Fruit fly (Drosophila melanogaster): ENCODE data around the gene Atac1.

The Atac1 gene

DNA sequence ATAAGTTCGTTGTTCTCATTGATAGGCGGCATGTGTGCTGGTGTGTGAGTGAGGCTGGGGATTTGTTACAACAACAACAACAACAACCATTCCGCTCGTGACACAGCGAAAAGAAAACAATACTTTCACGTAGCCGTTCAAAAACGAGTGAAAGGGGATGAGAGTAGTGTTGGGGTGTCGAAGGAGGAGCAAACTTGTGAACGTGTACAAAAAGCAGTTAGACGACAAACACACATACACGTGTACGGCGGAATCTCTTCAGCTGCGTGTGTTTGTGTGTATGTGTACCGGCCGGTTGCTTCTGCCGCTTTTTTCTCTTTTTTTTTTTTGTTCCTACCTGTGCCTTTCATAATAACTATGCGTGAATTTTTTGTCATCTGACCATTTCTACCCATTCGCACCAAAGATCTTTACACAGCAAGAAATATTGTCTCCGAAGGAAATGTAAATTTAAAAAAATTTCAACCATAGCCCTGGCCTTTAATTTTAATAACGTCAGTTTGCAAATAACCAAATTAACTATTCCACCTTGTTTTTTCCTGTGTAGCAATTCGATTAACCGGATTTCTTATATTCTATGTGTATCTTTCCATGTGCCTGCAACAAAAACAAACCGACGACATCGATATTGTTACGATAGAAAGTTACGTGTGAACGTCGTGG, 37.9 kb downstream of the Atac1 start (continued):
- TF ChIP-seq CG16813 (GFP tag; IDR thresholded peaks at IDR 0.05; ENCODE audit: partially characterized antibody) (no peak), Rx (GFP tag; IDR thresholded peaks at IDR 0.05) (no peak; the same call in 1 of the 2 replicates), br (optimal IDR thresholded peaks at IDR 0.05) (no peak), Antp (GFP tag; optimal IDR thresholded peaks at IDR 0.05) (peak; percentile 58), chif (GFP tag; optimal IDR thresholded peaks at IDR 0.05) (peak; percentile 67 to 75), CG4854 (GFP tag; optimal IDR thresholded peaks at IDR 0.05) (peak; percentile 37), Xbp1 (GFP tag; optimal IDR thresholded peaks at IDR 0.05) (peak; percentile 76), CG4707 (GFP tag; optimal IDR thresholded peaks at IDR 0.05) (no peak), ATbp (GFP tag; optimal IDR thresholded peaks at IDR 0.05) (peak; percentile 69), salm (tag; optimal IDR thresholded peaks at IDR 0.05) (peak; percentile 36), knrl (GFP tag; IDR thresholded peaks at IDR 0.05; ENCODE audit: partially characterized antibody) (no peak), otp (GFP tag; IDR thresholded peaks at IDR 0.05) (no peak; the same call in 2 of the 3 replicates), CG8359 (GFP tag; optimal IDR thresholded peaks at IDR 0.05; ENCODE audit: borderline replicate concordance) (no peak), Lim3 (GFP tag; IDR thresholded peaks at IDR 0.05) (no peak), klu (GFP tag; IDR thresholded peaks at IDR 0.05) (no peak), CG14965 (GFP tag; optimal IDR thresholded peaks at IDR 0.05; ENCODE audit: borderline replicate concordance) (no peak), CG5180 (GFP tag; optimal IDR thresholded peaks at IDR 0.05) (no peak), Optix (GFP tag; IDR thresholded peaks at IDR 0.05) (no peak; the same call in 1 of the 3 replicates), Neu2 (GFP tag; optimal IDR thresholded peaks at IDR 0.05; ENCODE audit: borderline replicate concordance) (peak; percentile 80), toy (GFP tag; IDR thresholded peaks at IDR 0.05) (no peak), p53 (GFP tag; optimal IDR thresholded peaks at IDR 0.05) (no peak), CG6654 (GFP tag; optimal IDR thresholded peaks at IDR 0.05) (peak; percentile 30), Ets65A (GFP tag) (peak; percentile 96), Med (GFP tag) (peak; percentile 93), Myb (GFP tag; optimal IDR thresholded peaks at IDR 0.05) (peak; percentile 48), bowl (GFP tag; IDR thresholded peaks at IDR 0.05) (peak; percentile 43; the same call in 1 of the 2 replicates), gro (GFP tag; optimal IDR thresholded peaks at IDR 0.05) (no peak), HLH4C (GFP tag; IDR thresholded peaks at IDR 0.05; ENCODE audit: partially characterized antibody) (no peak), en (GFP tag; optimal IDR thresholded peaks at IDR 0.05) (peak; percentile 67), Stat92E (GFP tag; optimal IDR thresholded peaks at IDR 0.05) (no peak), Fer2 (tag; optimal IDR thresholded peaks at IDR 0.05) (peak; percentile 10), sna (GFP tag; IDR thresholded peaks at IDR 0.05; ENCODE audit: partially characterized antibody) (no peak), grau (tag; optimal IDR thresholded peaks at IDR 0.05) (peak; percentile 68), CG17829 (tag; optimal IDR thresholded peaks at IDR 0.05) (peak; percentile 74), MBD-R2 (GFP tag; IDR thresholded peaks at IDR 0.05) (0 out of 2 replicates have a peak, but pooled peaks have one; percentile 6), CG6272 (GFP tag; IDR thresholded peaks at IDR 0.05) (no peak), NC2α (GFP tag; optimal IDR thresholded peaks at IDR 0.05) (peak; percentile 7), Hand (GFP tag; optimal IDR thresholded peaks at IDR 0.05) (no peak), CG30403 (GFP tag; optimal IDR thresholded peaks at IDR 0.05) (peak; percentile 74), crp (GFP tag; optimal IDR thresholded peaks at IDR 0.05) (no peak), CG6683 (GFP tag; optimal IDR thresholded peaks at IDR 0.05) (no peak), slbo (GFP tag; IDR thresholded peaks at IDR 0.05) (no peak), Xrp1 (GFP tag; IDR thresholded peaks at IDR 0.05) (peak; percentile 90), seq (GFP tag; IDR thresholded peaks at IDR 0.05) (peak; percentile 67; the same call in 1 of the 2 replicates), CG7556 (GFP tag; optimal IDR thresholded peaks at IDR 0.05) (peak; percentile 35), CG7928 (GFP tag; optimal IDR thresholded peaks at IDR 0.05) (no peak), wek (GFP tag; optimal IDR thresholded peaks at IDR 0.05) (peak; percentile 9), ttk (GFP tag; IDR thresholded peaks at IDR 0.05) (no peak), gce (GFP tag; IDR thresholded peaks at IDR 0.05) (no peak)
